Worm (Caenorhabditis elegans) whole organism, L3 larva: ENCODE results near the gene C06G3.3.

Source experiments
- R02D3.7 ChIP-seq: fragments of 150-350 bp; optimal IDR thresholded peaks from 2 replicates; lab custom pipeline; 2014; ENCODE audit warnings: missing biosample characterization, missing genetic modification characterization
- ZK546.5 ChIP-seq: sonication (generic microtip); optimal IDR thresholded peaks from 2 replicates; lab custom pipeline; 2017; ENCODE audit warnings: missing biosample characterization, missing genetic modification characterization
- aly-2 ChIP-seq: fragments of 150-350 bp; optimal IDR thresholded peaks from 2 replicates; lab custom pipeline; 2014; ENCODE audit warnings: missing biosample characterization, missing genetic modification characterization
- ceh-16 ChIP-seq: sonication (generic microtip); optimal IDR thresholded peaks from 2 replicates; lab custom pipeline; 2017; ENCODE audit warnings: missing biosample characterization, missing genetic modification characterization
- ceh-82 ChIP-seq: fragments of 150-350 bp; optimal IDR thresholded peaks from 2 replicates; lab custom pipeline; 2014; ENCODE audit warnings: missing biosample characterization, missing genetic modification characterization
- elt-1 ChIP-seq: fragments of 150-350 bp; optimal IDR thresholded peaks from 2 replicates; lab custom pipeline; 2014; ENCODE audit warnings: missing biosample characterization, missing genetic modification characterization
- eor-1 ChIP-seq, 2 experiments: fragments of 150-350 bp; optimal IDR thresholded peaks; 2 replicates each; lab custom pipeline; 2014 to 2018; ENCODE audit warnings: missing biosample characterization in 2 of 2, missing genetic modification characterization in 2 of 2
- nhr-237 ChIP-seq: fragments of 150-350 bp; optimal IDR thresholded peaks from 2 replicates; lab custom pipeline; 2014; ENCODE audit warnings: missing biosample characterization, missing genetic modification characterization
- unc-39 ChIP-seq: sonication (generic microtip); optimal IDR thresholded peaks from 4 replicates; lab custom pipeline; 2017; ENCODE audit warnings: missing biosample characterization, missing genetic modification characterization
- ztf-11 ChIP-seq: fragments of 150-350 bp; optimal IDR thresholded peaks from 2 replicates; lab custom pipeline; 2014; ENCODE audit warnings: missing biosample characterization, missing genetic modification characterization

- TF ChIP-seq eor-1 (tag; optimal IDR thresholded peaks at IDR 0.05; lab: Kevin White, UChicago) (no peak), R02D3.7 (no peak), ceh-82 (no peak), ZK546.5 (no peak), ceh-16 (tag; lab: Kevin White, UChicago) (no peak), aly-2 (tag; lab: Kevin White, UChicago) (no peak), elt-1 (no peak), unc-39 (tag; lab: Kevin White, UChicago) (no peak), ztf-11 (tag; lab: Kevin White, UChicago) (no peak), nhr-237 (tag; lab: Kevin White, UChicago) (no peak)
These were observed 49.1 kb upstream of the C06G3.3 start, which contains the start of gene prkl-1 for ce11 chrIV:6986835-6987234.
